Worm (Caenorhabditis elegans): Measurements from ENCODE around the gene mam-1.

mam-1 gene

ce11 chrX:871020-871419, 17.2 kb downstream of the mam-1 start, which contains the start of gene lgl-1:
Gene lgl-1, minus strand, starts transcription at chrX:871089.
- TF ChIP-seq let-607 (tag; optimal IDR thresholded peaks at IDR 0.05): no peak
- TF ChIP-seq cebp-1 (GFP tag; IDR thresholded peaks at IDR 0.05): peak; percentile 70; the same call in 1 of the 2 replicates
- TF ChIP-seq cebp-1 (tag; optimal IDR thresholded peaks at IDR 0.05): peak; percentile 93
- peak; percentile 29; the same call in 1 of the 2 replicates for TF ChIP-seq egrh-3 (GFP tag; IDR thresholded peaks at IDR 0.05)
- no peak for TF ChIP-seq Y53F4B.3 (GFP tag; IDR thresholded peaks at IDR 0.05)
- 0 out of 2 replicates have a peak, but pooled peaks have one; percentile 16 for TF ChIP-seq madf-3 (GFP tag; IDR thresholded peaks at IDR 0.05)
- peak; percentile 26 for TF ChIP-seq nhr-80 (tag; optimal IDR thresholded peaks at IDR 0.05)
- TF ChIP-seq ceh-91 (GFP tag; IDR thresholded peaks at IDR 0.05): no peak
- peak; percentile 83 for TF ChIP-seq hmg-1.2 (GFP tag; IDR thresholded peaks at IDR 0.05)
- 0 out of 2 replicates have a peak, but pooled peaks have one; percentile 22 for TF ChIP-seq rcor-1 (GFP tag; IDR thresholded peaks at IDR 0.05)
- peak; percentile 41; the same call in 1 of the 2 replicates for TF ChIP-seq mcd-1 (GFP tag; IDR thresholded peaks at IDR 0.05)
- peak; percentile 74 for TF ChIP-seq zfh-2 (GFP tag; conservative IDR thresholded peaks at IDR 0.05)
- TF ChIP-seq ceh-27 (GFP tag; optimal IDR thresholded peaks at IDR 0.05): no peak
- TF ChIP-seq dox-1 (GFP tag; IDR thresholded peaks at IDR 0.05): peak; percentile 58; the same call in 1 of the 2 replicates

DNA sequence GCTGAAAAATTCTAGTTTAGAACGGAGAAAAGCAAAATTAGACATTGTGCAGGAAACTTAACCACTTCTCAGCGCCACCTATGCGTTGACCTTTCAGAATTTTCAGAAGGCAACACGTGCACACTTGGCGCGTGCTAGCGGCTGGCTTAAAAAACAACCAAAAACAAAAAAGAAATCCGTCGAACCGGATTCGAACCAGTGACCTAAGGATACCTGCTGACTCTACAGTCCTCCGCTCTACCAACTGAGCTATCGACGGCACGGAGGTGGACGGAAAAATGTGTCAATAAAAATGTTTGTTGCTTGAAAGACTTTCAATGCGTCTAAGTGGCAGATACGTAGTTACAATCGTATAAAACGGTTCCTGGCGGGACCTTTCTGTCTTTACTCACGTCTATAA, 23.0 kb downstream of the mam-1 start:
- TF ChIP-seq B0019.2 (GFP tag; conservative IDR thresholded peaks at IDR 0.05): 0 out of 2 replicates have a peak, but pooled peaks have one; percentile 35
- no peak for TF ChIP-seq madf-8 (GFP tag; conservative IDR thresholded peaks at IDR 0.05)
- no peak for TF ChIP-seq ccch-3 (GFP tag; optimal IDR thresholded peaks at IDR 0.05)
- TF ChIP-seq ets-4 (GFP tag; optimal IDR thresholded peaks at IDR 0.05): no peak
- no peak for TF ChIP-seq pha-4 (tag; optimal IDR thresholded peaks at IDR 0.05)
- no peak for TF ChIP-seq chd-7 (tag; optimal IDR thresholded peaks at IDR 0.05)
- TF ChIP-seq gei-17 (GFP tag; optimal IDR thresholded peaks at IDR 0.05): no peak
- TF ChIP-seq ztf-28 (GFP tag; IDR thresholded peaks at IDR 0.05): no peak
- TF ChIP-seq egl-18 (GFP tag; IDR thresholded peaks at IDR 0.05): no peak
- TF ChIP-seq snpc-1.3 (tag; optimal IDR thresholded peaks at IDR 0.05; ENCODE audit: insufficient read depth): no peak
- no peak for TF ChIP-seq madf-3 (GFP tag; IDR thresholded peaks at IDR 0.05)
- no peak for TF ChIP-seq attf-5 (GFP tag; optimal IDR thresholded peaks at IDR 0.05)
- no peak for TF ChIP-seq C06A6.2 (GFP tag; conservative IDR thresholded peaks at IDR 0.05)
- peak; percentile 66 for TF ChIP-seq B0261.1 (tag; optimal IDR thresholded peaks at IDR 0.05)
- no peak for TF ChIP-seq akir-1 (GFP tag; optimal IDR thresholded peaks at IDR 0.05)
- TF ChIP-seq him-1 (tag; optimal IDR thresholded peaks at IDR 0.05): peak; percentile 31
- TF ChIP-seq C17E4.6 (GFP tag; IDR thresholded peaks at IDR 0.05): no peak
- TF ChIP-seq ceh-58 (GFP tag; IDR thresholded peaks at IDR 0.05): no peak
- no peak for TF ChIP-seq let-607 (tag; optimal IDR thresholded peaks at IDR 0.05)
- TF ChIP-seq cebp-1 (GFP tag; IDR thresholded peaks at IDR 0.05): no peak
- no peak for TF ChIP-seq cebp-1 (tag; optimal IDR thresholded peaks at IDR 0.05)
- no peak for TF ChIP-seq bed-2 (GFP tag; IDR thresholded peaks at IDR 0.05)
- no peak for TF ChIP-seq nfya-1 (tag; optimal IDR thresholded peaks at IDR 0.05; ENCODE audit: borderline replicate concordance, insufficient read depth)
- no peak for TF ChIP-seq rec-8 (tag; optimal IDR thresholded peaks at IDR 0.05)
- no peak for TF ChIP-seq T07F8.4 (tag; optimal IDR thresholded peaks at IDR 0.05)
- TF ChIP-seq ekl-4 (GFP tag; IDR thresholded peaks at IDR 0.05): no peak
- no peak for TF ChIP-seq attf-6 (GFP tag; IDR thresholded peaks at IDR 0.05)
- peak; percentile 52; the same call in 1 of the 2 replicates for TF ChIP-seq let-526 (GFP tag; IDR thresholded peaks at IDR 0.05)
- TF ChIP-seq F33H1.4 (GFP tag; IDR thresholded peaks at IDR 0.05): no peak
- no peak for TF ChIP-seq mel-28 (tag; optimal IDR thresholded peaks at IDR 0.05; ENCODE audit: borderline replicate concordance)
- TF ChIP-seq B0035.1 (tag; optimal IDR thresholded peaks at IDR 0.05): no peak
- TF ChIP-seq K12H6.12 (tag; optimal IDR thresholded peaks at IDR 0.05): no peak
- TF ChIP-seq lir-1 (GFP tag; conservative IDR thresholded peaks at IDR 0.05): no peak
- no peak for TF ChIP-seq Y53G8AR.9 (GFP tag; conservative IDR thresholded peaks at IDR 0.05)
- peak; percentile 57; the same call in 1 of the 2 replicates for TF ChIP-seq K11D2.4 (GFP tag; IDR thresholded peaks at IDR 0.05)
- no peak for TF ChIP-seq F55B11.4 (tag; optimal IDR thresholded peaks at IDR 0.05; ENCODE audit: borderline replicate concordance, insufficient read depth)

All from whole organism, young adult.